Fruit fly (Drosophila melanogaster) whole organism, prepupa: ENCODE measurements around the gene yellow-f2.

Experiments
- CG11294 ChIP-seq: fragments of 200-800 bp; sonication (Bioruptor generic); IDR thresholded peaks from 2 replicates; pipeline ENCODE4 v1.3.6; 2022; ENCODE audit warnings: missing biosample characterization, missing genetic modification characterization
- CG11762 ChIP-seq: fragments of 200-800 bp; sonication (Bioruptor generic); optimal IDR thresholded peaks from 3 replicates; lab custom pipeline; 2016; ENCODE audit warnings: missing biosample characterization, missing genetic modification characterization; ENCODE audit not compliant: insufficient read depth
- CG11902 ChIP-seq: fragments of 200-800 bp; sonication (Bioruptor generic); optimal IDR thresholded peaks from 3 replicates; lab custom pipeline; 2016; ENCODE audit warnings: missing biosample characterization, missing genetic modification characterization
- CG16779 ChIP-seq: fragments of 200-800 bp; sonication (Bioruptor generic); optimal IDR thresholded peaks from 3 replicates; lab custom pipeline; 2017; ENCODE audit warnings: missing biosample characterization, mild to moderate bottlenecking, missing genetic modification characterization
- CG3032 ChIP-seq: fragments of 200-800 bp; optimal IDR thresholded peaks from 2 replicates; lab custom pipeline; 2019; ENCODE audit warnings: missing biosample characterization, mild to moderate bottlenecking, missing genetic modification characterization, moderate library complexity
- CG31627 ChIP-seq: fragments of 200-800 bp; sonication (Bioruptor generic); optimal IDR thresholded peaks from 3 replicates; lab custom pipeline; 2016; ENCODE audit warnings: missing biosample characterization, missing genetic modification characterization
- CG34406 ChIP-seq: fragments of 200-800 bp; sonication (Bioruptor generic); optimal IDR thresholded peaks from 3 replicates; lab custom pipeline; 2016; ENCODE audit warnings: missing biosample characterization, missing genetic modification characterization
- CG3919 ChIP-seq: fragments of 200-800 bp; sonication (Bioruptor generic); optimal IDR thresholded peaks from 3 replicates; lab custom pipeline; 2016; ENCODE audit warnings: missing biosample characterization, missing genetic modification characterization
- CG4318 ChIP-seq: fragments of 200-800 bp; sonication (Bioruptor generic); optimal IDR thresholded peaks from 3 replicates; lab custom pipeline; 2017; ENCODE audit warnings: missing biosample characterization, mild to moderate bottlenecking, missing genetic modification characterization
- CG8319 ChIP-seq: fragments of 200-800 bp; sonication (Bioruptor generic); optimal IDR thresholded peaks from 3 replicates; lab custom pipeline; 2016; ENCODE audit warnings: missing biosample characterization, missing genetic modification characterization
- CG8632 ChIP-seq: fragments of 200-800 bp; sonication (Bioruptor generic); optimal IDR thresholded peaks from 3 replicates; lab custom pipeline; 2016; ENCODE audit warnings: missing biosample characterization, missing genetic modification characterization
- CG9139 ChIP-seq: fragments of 200-800 bp; sonication (Bioruptor generic); optimal IDR thresholded peaks from 3 replicates; lab custom pipeline; 2017; ENCODE audit warnings: missing biosample characterization, mild to moderate bottlenecking, missing genetic modification characterization
- Eip93F ChIP-seq: fragments of 200-800 bp; sonication (Bioruptor generic); optimal IDR thresholded peaks from 2 replicates; lab custom pipeline; 2016; ENCODE audit warnings: missing biosample characterization, mild to moderate bottlenecking, missing genetic modification characterization
- Ets21C ChIP-seq: fragments of 200-800 bp; sonication (Bioruptor generic); optimal IDR thresholded peaks from 3 replicates; lab custom pipeline; 2016; ENCODE audit warnings: missing biosample characterization, missing genetic modification characterization
- Gug ChIP-seq: fragments of 200-800 bp; sonication (Bioruptor generic); IDR thresholded peaks from 2 replicates; pipeline ENCODE4 v1.3.6; 2022; ENCODE audit warnings: missing biosample characterization, missing genetic modification characterization
- Hr38 ChIP-seq: sonication (Bioruptor generic); optimal IDR thresholded peaks from 2 replicates; lab custom pipeline; 2016; ENCODE audit warnings: missing biosample characterization, missing genetic modification characterization
- Lpt ChIP-seq: fragments of 200-800 bp; sonication (Bioruptor generic); optimal IDR thresholded peaks from 3 replicates; lab custom pipeline; 2016; ENCODE audit warnings: missing biosample characterization, missing genetic modification characterization
- OdsH ChIP-seq: fragments of 200-800 bp; sonication (Bioruptor generic); optimal IDR thresholded peaks from 3 replicates; lab custom pipeline; 2016; ENCODE audit warnings: missing biosample characterization, missing genetic modification characterization
- Smox ChIP-seq: fragments of 200-800 bp; sonication (Bioruptor generic); optimal IDR thresholded peaks from 3 replicates; lab custom pipeline; 2016; ENCODE audit warnings: missing biosample characterization, missing genetic modification characterization
- Sox14 ChIP-seq: fragments of 200-800 bp; sonication (Bioruptor generic); optimal IDR thresholded peaks from 3 replicates; lab custom pipeline; 2016; ENCODE audit warnings: missing biosample characterization, missing genetic modification characterization
- acj6 ChIP-seq: fragments of 200-800 bp; sonication (Bioruptor generic); optimal IDR thresholded peaks from 3 replicates; lab custom pipeline; 2016; ENCODE audit warnings: missing biosample characterization, missing genetic modification characterization
- dac ChIP-seq: fragments of 200-800 bp; sonication (Bioruptor generic); optimal IDR thresholded peaks from 2 replicates; lab custom pipeline; 2017; ENCODE audit warnings: missing biosample characterization, mild to moderate bottlenecking, missing genetic modification characterization
- dsx ChIP-seq: fragments of 200-800 bp; optimal IDR thresholded peaks from 3 replicates; lab custom pipeline; 2019; ENCODE audit warnings: missing biosample characterization, mild to moderate bottlenecking, missing genetic modification characterization, moderate library complexity; ENCODE audit not compliant: poor library complexity, severe bottlenecking
- eg ChIP-seq: fragments of 200-800 bp; sonication (Bioruptor generic); IDR thresholded peaks from 3 replicates; pipeline ENCODE4 v1.3.6; 2022; ENCODE audit warnings: missing biosample characterization, missing genetic modification characterization
- esn ChIP-seq: fragments of 200-800 bp; sonication (Bioruptor generic); optimal IDR thresholded peaks from 2 replicates; lab custom pipeline; 2016; ENCODE audit warnings: missing biosample characterization, mild to moderate bottlenecking, missing genetic modification characterization, moderate library complexity
- fd59A ChIP-seq: fragments of 200-800 bp; sonication (Bioruptor generic); optimal IDR thresholded peaks from 2 replicates; lab custom pipeline; 2017; ENCODE audit warnings: missing biosample characterization, mild to moderate bottlenecking, missing genetic modification characterization, missing genetic modification reagents
- fd85E ChIP-seq: fragments of 200-800 bp; sonication (Bioruptor generic); optimal IDR thresholded peaks from 3 replicates; lab custom pipeline; 2016; ENCODE audit warnings: missing biosample characterization, missing genetic modification characterization
- fkh ChIP-seq: fragments of 200-800 bp; sonication (Bioruptor generic); optimal IDR thresholded peaks from 3 replicates; lab custom pipeline; 2017; ENCODE audit warnings: missing biosample characterization, mild to moderate bottlenecking, missing genetic modification characterization, moderate library complexity
- lz ChIP-seq: fragments of 200-800 bp; sonication (Bioruptor generic); optimal IDR thresholded peaks from 3 replicates; lab custom pipeline; 2016; ENCODE audit warnings: missing biosample characterization, missing genetic modification characterization
- net ChIP-seq: fragments of 200-800 bp; sonication (Bioruptor generic); optimal IDR thresholded peaks from 3 replicates; lab custom pipeline; 2016; ENCODE audit warnings: missing biosample characterization, missing genetic modification characterization
- pdm3 ChIP-seq: fragments of 200-800 bp; sonication (Bioruptor generic); optimal IDR thresholded peaks from 3 replicates; lab custom pipeline; 2016; ENCODE audit warnings: missing biosample characterization, missing genetic modification characterization
- spab ChIP-seq: fragments of 200-800 bp; sonication (Bioruptor generic); optimal IDR thresholded peaks from 2 replicates; lab custom pipeline; 2017; ENCODE audit warnings: missing biosample characterization, mild to moderate bottlenecking, missing genetic modification characterization, missing genetic modification reagents
- ss ChIP-seq, 2 experiments: fragments of 200-800 bp; sonication (Bioruptor generic); optimal IDR thresholded peaks; 2 replicates in 1 of 2; 3 replicates in 1 of 2; lab custom pipeline; 2017 to 2018; ENCODE audit warnings: mild to moderate bottlenecking in 2 of 2, missing biosample characterization in 2 of 2, missing genetic modification characterization in 2 of 2, moderate library complexity in 1 of 2
- svp ChIP-seq: fragments of 200-800 bp; sonication (Bioruptor generic); peaks from one replicate; lab custom pipeline; 2016; ENCODE audit warnings: missing biosample characterization, missing genetic modification characterization
- topi ChIP-seq: fragments of 200-800 bp; sonication (Bioruptor generic); optimal IDR thresholded peaks from 3 replicates; lab custom pipeline; 2016; ENCODE audit warnings: missing biosample characterization, missing genetic modification characterization
- vri ChIP-seq: fragments of 200-800 bp; sonication (Bioruptor generic); optimal IDR thresholded peaks from 3 replicates; lab custom pipeline; 2016; ENCODE audit warnings: missing biosample characterization, mild to moderate bottlenecking, missing genetic modification characterization

yellow-f2 gene

DNA sequence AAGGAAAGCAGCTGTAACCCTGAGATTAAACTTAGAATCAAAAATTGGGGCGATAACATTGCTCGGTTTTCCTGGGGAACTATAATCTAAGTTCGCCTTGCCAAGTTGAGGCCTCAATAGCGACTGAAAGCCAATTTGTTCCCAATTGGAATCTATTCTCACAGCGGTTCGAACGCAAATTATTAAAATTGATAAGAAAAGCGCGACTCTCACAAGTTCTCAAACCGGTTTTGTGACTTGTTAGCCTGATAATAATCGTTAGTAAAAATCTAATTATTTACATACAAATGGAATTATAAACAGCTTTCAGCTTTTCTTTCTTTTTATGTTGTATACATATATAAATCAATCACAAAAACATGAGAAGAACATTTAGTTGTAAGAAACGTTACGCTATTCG lies at the start of gene yellow-f2:
Gene yellow-f2 (minus strand): TSS at position 101 of the 400 bp plus-strand sequence.
- no peak for TF ChIP-seq CG3919 (GFP tag; lab: Kevin White, UChicago)
- TF ChIP-seq CG11762 (GFP tag; lab: Kevin White, UChicago): no peak
- no peak for TF ChIP-seq spab (GFP tag; lab: Kevin White, UChicago)
- no peak for TF ChIP-seq dac (GFP tag; lab: Kevin White, UChicago)
- no peak for TF ChIP-seq eg (GFP tag; lab: Robert Waterston, UW)
- no peak for TF ChIP-seq CG31627
- no peak for TF ChIP-seq CG16779 (tag; lab: Kevin White, UChicago)
- TF ChIP-seq ss (GFP tag; optimal IDR thresholded peaks at IDR 0.05; lab: Kevin White, UChicago): no peak
- no peak for TF ChIP-seq Lpt (GFP tag; lab: Kevin White, UChicago)
- no peak for TF ChIP-seq CG3032 (tag; lab: Kevin White, UChicago)
- no peak for TF ChIP-seq net (GFP tag; lab: Kevin White, UChicago)
- TF ChIP-seq acj6 (GFP tag; lab: Kevin White, UChicago): no peak
- TF ChIP-seq OdsH (GFP tag; lab: Kevin White, UChicago): no peak
- no peak for TF ChIP-seq topi (GFP tag; lab: Kevin White, UChicago)
- TF ChIP-seq Eip93F: no peak
- no peak for TF ChIP-seq Smox
- no peak for TF ChIP-seq fkh (GFP tag; lab: Kevin White, UChicago)
- no peak for TF ChIP-seq Gug (GFP tag; lab: Robert Waterston, UW)
- TF ChIP-seq CG34406 (GFP tag; lab: Kevin White, UChicago): no peak

DNA sequence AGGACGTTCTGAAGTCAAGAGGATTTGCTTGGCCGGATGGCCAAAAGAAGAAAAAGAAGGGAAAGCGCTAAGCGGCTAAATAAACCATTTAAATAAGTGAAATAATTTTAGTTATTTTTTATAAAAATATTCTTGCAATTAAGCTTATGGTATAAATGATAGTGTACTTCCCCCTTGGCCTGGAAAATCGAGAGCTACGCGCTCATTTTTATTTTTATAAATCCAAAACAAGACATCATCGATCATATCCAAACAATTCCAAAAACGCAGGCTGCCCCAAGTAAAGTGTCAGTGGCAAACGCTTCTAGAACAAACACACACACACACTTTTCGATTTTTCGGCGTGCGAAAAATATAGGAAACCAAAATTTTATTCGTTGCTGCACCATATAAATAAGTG lies 49.5 kb upstream of the yellow-f2 start, which contains the start of gene Hsc70-2:
Gene Hsc70-2 (plus strand): TSS at position 301 of the 400 bp plus-strand sequence.
- TF ChIP-seq vri (GFP tag; lab: Kevin White, UChicago) (no peak), Sox14 (GFP tag; lab: Kevin White, UChicago) (no peak), fd85E (GFP tag; lab: Kevin White, UChicago) (no peak), spab (GFP tag; lab: Kevin White, UChicago) (no peak), CG3032 (tag; lab: Kevin White, UChicago) (no peak), dsx (GFP tag; lab: Kevin White, UChicago) (no peak), svp (GFP tag; lab: Kevin White, UChicago) (no peak), fd59A (GFP tag; lab: Kevin White, UChicago) (no peak), CG4318 (no peak), Ets21C (GFP tag; lab: Kevin White, UChicago) (no peak), esn (GFP tag; lab: Kevin White, UChicago) (no peak), CG8319 (GFP tag; lab: Kevin White, UChicago) (no peak), topi (GFP tag; lab: Kevin White, UChicago) (no peak)

DNA sequence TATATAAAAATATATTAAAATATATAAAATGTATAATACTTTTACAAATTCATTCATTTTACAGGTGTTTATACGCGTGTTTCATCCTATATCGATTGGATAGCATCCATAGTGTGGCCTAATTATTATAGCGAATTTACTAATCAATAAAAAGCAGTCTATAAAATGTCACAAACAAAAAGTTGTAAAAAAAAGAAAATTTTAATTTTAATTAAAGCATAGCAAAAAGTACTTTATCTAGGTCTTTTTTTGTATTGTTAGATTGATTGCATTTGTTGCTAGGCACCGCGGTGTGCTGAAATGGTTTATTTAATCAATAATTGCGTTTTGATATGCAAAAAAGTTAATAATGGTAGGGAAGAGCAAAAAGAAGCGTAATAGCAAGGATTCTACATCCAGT lies 48.9 kb upstream of the yellow-f2 start, which contains the start of gene CG45122:
Gene CG45122 (plus strand): TSS at position 301 of the 400 bp plus-strand sequence.
- TF ChIP-seq Hr38 (GFP tag; lab: Kevin White, UChicago): no peak
- TF ChIP-seq pdm3: no peak
- no peak for TF ChIP-seq CG9139 (GFP tag; lab: Kevin White, UChicago)
- TF ChIP-seq, all 60 proteins: peak for 0

DNA sequence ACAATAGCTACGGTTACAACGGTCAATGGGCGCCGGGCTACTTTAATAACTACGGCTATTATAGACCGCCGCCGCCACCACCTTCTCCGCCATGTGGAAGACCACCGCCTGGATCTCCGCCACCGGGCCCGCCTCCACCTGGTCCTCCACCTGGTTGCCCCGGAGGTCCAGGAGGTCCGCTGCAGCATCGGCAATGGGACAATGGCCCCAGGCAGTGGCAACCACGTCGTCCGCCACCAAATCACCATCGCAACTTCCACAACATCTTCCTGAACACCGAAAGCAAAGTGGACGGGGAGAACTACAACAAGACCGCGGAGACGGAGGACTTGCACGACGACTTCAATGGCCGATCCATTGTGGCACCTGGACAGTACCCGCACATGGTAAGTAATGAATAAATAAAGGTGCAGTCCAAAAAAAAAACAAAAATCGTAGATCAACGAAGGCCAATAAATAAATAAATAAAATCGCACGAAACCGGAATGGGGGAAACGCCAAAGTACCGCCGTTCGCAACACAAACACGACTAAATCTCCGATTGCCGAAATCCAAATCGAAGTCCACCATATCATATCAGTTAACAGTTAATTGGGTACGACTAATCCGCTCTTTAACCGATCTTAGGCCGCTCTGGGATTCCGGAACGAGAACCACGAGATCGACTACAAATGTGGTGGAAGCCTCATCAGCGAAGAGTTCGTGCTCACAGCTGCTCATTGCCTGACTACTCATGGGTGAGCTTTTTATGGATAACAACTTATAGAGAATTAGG lies 47.5 kb upstream of the yellow-f2 start, which contains the start of gene snk:
Gene snk (minus strand): TSS at position 513 of the 775 bp plus-strand sequence.
- no peak for TF ChIP-seq CG11294
- no peak for TF ChIP-seq Sox14 (GFP tag; lab: Kevin White, UChicago)
- TF ChIP-seq CG8632: no peak
- TF ChIP-seq spab (GFP tag; lab: Kevin White, UChicago): no peak
- no peak for TF ChIP-seq lz
- no peak for TF ChIP-seq CG11902 (GFP tag; lab: Kevin White, UChicago)
